Worm (Caenorhabditis elegans): ENCODE results near the gene tin-9.1.

tin-9.1 gene

DNA sequence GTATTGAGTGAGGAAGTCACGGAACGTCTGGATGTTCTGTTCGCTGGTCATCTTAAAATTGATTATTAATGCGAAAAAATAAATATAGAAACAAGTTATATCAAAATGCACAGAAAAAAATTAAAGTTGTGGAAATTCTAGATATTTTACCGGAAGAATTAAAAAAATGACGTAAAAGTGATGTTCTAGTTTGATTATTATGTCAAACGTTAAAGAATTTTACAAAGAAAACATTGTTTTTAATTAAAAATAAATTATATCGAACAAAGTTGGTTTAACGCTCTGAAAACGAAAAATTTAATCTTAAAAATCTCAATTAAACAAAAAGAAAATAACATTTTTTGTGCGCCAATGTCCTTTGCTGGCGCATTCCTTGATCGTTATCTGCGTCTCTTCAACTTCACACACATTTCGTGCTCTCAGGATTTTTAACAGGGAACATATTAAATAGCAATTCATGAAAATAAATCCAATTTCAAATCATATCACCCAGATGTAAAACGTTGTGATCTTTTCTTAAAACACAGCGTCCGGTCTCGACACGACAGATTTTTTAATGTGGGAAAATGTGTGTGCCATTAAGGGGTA, at the start of gene tin-9.1:
tin-9.1 (minus strand) TSS at position 51 of the 588 bp plus-strand sequence.
- TF ChIP-seq tab-1 (GFP tag; IDR thresholded peaks at IDR 0.05) (no peak), cog-1 (tag; optimal IDR thresholded peaks at IDR 0.05) (no peak), klf-2 (GFP tag; conservative IDR thresholded peaks at IDR 0.05) (no peak), med-1 (GFP tag; optimal IDR thresholded peaks at IDR 0.05; ENCODE audit: insufficient read depth) (no peak), flt-1 (GFP tag; IDR thresholded peaks at IDR 0.05) (no peak), ztf-23 (GFP tag; IDR thresholded peaks at IDR 0.05) (no peak), T22C8.4 (GFP tag; IDR thresholded peaks at IDR 0.05) (no peak), ztf-29 (GFP tag; IDR thresholded peaks at IDR 0.05) (no peak), ref-1 (GFP tag; conservative IDR thresholded peaks at IDR 0.05) (no peak)

DNA sequence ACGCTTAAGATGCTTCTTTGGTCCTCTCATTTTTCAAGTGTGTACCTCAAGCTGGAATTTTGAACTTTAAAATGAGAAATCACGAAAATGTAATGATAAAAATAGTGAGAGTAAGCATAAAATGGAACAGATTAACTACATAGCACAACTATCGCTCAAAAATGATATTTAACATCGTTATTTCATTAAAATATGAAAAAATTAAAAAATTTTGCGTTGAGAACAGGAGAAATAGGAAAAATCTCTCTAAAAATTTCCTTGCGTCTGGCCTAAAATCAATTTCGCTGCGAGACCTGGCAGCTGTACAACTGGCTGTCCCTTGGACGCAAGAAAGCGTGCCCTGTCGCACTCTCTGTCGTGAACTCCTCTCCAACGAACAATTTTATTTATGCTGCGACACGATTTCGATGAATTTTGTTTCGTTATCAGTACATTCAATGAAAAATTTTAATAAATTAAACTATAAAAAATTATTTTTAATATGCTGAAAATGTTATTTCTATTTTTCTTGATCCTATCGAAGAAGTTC, 40.3 kb upstream of the tin-9.1 start, which contains the start of gene rps-4:
rps-4 (minus strand) TSS at position 51 of the 529 bp plus-strand sequence.
- TF ChIP-seq flt-1 (GFP tag; IDR thresholded peaks at IDR 0.05) (peak; percentile 83), tab-1 (GFP tag; IDR thresholded peaks at IDR 0.05) (no peak), cog-1 (tag; optimal IDR thresholded peaks at IDR 0.05) (peak; percentile 61), klf-2 (GFP tag; conservative IDR thresholded peaks at IDR 0.05) (no peak)

DNA sequence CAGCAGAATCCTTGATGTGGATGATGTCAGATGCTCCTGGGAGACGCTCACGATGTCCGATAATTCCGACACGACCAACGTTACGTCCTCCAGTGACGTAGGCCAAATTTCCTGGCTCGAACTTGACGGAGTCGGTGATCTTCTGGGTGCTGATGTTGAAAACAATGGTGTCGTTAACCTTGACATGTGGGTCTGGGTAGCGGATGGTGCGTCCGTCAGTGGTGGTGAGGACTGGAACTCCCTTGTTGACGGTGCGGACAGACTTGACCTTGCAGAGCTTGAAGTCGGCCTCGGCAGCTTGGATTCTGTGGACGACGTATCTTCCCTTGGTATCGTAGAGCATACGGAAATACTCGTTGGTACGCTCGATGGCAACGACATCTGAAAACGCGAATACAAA, 39.6 kb upstream of the tin-9.1 start:
- TF ChIP-seq T22C8.4 (GFP tag; IDR thresholded peaks at IDR 0.05) (no peak), cog-1 (tag; optimal IDR thresholded peaks at IDR 0.05) (no peak), ztf-23 (GFP tag; IDR thresholded peaks at IDR 0.05) (no peak)

DNA sequence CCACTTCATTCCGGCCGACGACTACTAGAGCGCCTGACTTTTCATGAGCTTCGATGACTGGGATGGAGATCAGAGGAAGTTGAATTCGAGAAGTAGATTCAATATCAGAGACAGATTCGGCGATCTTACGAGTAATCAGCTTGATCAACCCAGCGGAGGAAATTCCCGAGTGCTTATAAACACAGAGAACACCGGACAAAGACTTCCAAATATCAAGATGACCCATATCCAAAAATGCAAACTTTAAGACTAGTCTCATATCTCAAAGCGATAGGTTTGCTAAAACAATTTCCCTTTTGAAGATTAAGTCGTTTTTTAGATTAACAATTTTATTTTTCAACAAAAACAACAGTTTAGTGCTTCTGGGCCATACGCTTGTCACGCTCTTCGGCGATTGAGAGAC, 39.0 kb upstream of the tin-9.1 start, which contains the start of gene Y43B11AR.3:
Y43B11AR.3 (minus strand) TSS at position 335 of the 403 bp plus-strand sequence.
- no peak for TF ChIP-seq med-1 (GFP tag; optimal IDR thresholded peaks at IDR 0.05; ENCODE audit: insufficient read depth)
- TF ChIP-seq flt-1 (GFP tag; IDR thresholded peaks at IDR 0.05), result peak; percentile 32; the same call in 1 of the 2 replicates

DNA sequence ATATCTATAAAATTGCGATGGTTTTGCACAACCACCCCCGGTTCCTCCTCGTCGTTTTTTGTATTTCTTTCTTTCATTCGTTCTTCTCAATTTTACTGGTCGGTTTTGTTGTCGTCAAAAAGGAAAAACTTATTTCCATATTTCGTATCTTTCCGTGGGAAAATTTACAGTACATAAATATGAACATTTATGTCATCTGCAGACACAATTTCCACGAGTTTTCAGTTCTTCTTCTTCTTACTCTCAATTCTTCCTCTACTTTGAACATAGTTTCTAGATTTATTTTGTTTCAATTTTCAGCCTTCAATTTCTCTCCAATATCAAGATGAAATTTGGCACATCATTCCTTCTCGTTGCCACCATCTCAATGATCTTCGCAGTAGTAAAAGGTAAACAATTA, 36.8 kb upstream of the tin-9.1 start, which contains the start of gene Y43B11AR.1:
Y43B11AR.1 (plus strand) TSS at position 301 of the 400 bp plus-strand sequence.
- no peak for TF ChIP-seq ref-1 (GFP tag; conservative IDR thresholded peaks at IDR 0.05)
- no peak for TF ChIP-seq ztf-29 (GFP tag; IDR thresholded peaks at IDR 0.05)
- TF ChIP-seq T22C8.4 (GFP tag; IDR thresholded peaks at IDR 0.05), result no peak
- no peak for TF ChIP-seq flt-1 (GFP tag; IDR thresholded peaks at IDR 0.05)
- TF ChIP-seq cog-1 (tag; optimal IDR thresholded peaks at IDR 0.05), result no peak
- TF ChIP-seq tab-1 (GFP tag; IDR thresholded peaks at IDR 0.05), result no peak
- no peak for TF ChIP-seq med-1 (GFP tag; optimal IDR thresholded peaks at IDR 0.05; ENCODE audit: insufficient read depth)

DNA sequence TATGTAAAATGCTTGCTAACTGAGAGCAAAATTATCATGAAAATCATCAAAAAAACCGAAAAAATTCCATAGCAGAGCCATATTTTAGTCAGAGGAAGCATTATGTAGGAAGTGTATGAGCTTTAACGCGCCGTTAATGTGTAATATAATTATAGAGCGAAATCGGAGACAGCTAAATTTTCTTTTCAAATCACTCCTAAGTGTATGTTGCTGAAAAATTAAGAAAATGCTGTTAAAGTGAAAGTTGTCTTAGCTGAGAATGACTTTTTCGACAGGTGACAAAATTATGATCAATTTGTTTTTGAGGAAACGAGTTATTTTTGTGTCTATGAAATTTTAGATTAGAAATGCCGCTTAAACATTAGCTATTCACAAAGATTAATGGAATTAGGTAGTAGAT, 30.7 kb upstream of the tin-9.1 start, which contains the start of gene srg-50:
srg-50 (minus strand) TSS at position 101 of the 400 bp plus-strand sequence.
- TF ChIP-seq T22C8.4 (GFP tag; IDR thresholded peaks at IDR 0.05) (no peak), flt-1 (GFP tag; IDR thresholded peaks at IDR 0.05) (no peak), klf-2 (GFP tag; conservative IDR thresholded peaks at IDR 0.05) (no peak), ztf-23 (GFP tag; IDR thresholded peaks at IDR 0.05) (no peak), tab-1 (GFP tag; IDR thresholded peaks at IDR 0.05) (no peak), ztf-29 (GFP tag; IDR thresholded peaks at IDR 0.05) (no peak), cog-1 (tag; optimal IDR thresholded peaks at IDR 0.05) (no peak), med-1 (GFP tag; optimal IDR thresholded peaks at IDR 0.05; ENCODE audit: insufficient read depth) (no peak), ref-1 (GFP tag; conservative IDR thresholded peaks at IDR 0.05) (no peak)

DNA sequence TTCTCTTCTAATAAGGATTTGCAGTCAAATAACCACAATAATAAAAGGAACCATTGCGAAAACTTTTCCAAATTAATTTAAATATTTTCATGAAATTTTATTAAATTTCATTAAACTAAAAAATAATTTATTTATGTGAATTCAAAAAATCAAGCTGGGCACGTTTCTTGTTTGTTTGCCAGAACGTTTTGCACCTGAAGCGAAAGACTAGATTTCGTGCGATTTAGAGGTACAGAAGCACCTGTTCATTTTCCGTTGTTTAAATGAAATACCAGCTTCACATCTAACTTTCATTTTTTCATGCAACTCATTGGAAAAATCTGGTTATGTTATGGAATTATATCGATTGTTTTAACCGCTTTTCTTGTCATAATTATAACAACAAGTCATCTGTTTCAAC, 27.7 kb upstream of the tin-9.1 start, which contains the start of gene srg-48:
srg-48 (plus strand) TSS at position 301 of the 400 bp plus-strand sequence.
- TF ChIP-seq med-1 (GFP tag; optimal IDR thresholded peaks at IDR 0.05; ENCODE audit: insufficient read depth) (no peak), ztf-23 (GFP tag; IDR thresholded peaks at IDR 0.05) (no peak), T22C8.4 (GFP tag; IDR thresholded peaks at IDR 0.05) (no peak), klf-2 (GFP tag; conservative IDR thresholded peaks at IDR 0.05) (no peak), flt-1 (GFP tag; IDR thresholded peaks at IDR 0.05) (no peak), ref-1 (GFP tag; conservative IDR thresholded peaks at IDR 0.05) (no peak), cog-1 (tag; optimal IDR thresholded peaks at IDR 0.05) (no peak), tab-1 (GFP tag; IDR thresholded peaks at IDR 0.05) (no peak), ztf-29 (GFP tag; IDR thresholded peaks at IDR 0.05) (no peak)

DNA sequence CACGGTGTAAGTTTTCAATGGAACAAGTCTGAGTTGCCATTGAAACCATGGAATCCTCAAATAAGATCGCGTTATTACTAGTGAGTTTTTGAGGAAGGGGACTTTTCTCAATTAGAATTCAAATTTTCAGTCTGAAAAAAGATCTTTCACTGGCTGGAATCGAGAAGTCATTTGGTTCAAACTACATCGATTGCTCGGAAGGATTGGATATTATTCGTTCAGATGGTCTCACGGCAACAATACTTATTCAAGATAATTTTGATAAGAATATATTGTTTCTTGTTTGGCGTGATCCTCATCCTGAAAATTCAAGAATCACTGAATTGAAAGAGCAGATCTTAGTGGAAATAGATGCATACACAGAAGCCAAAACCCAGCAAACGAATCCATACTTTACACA, 23.0 kb upstream of the tin-9.1 start:
- no peak for TF ChIP-seq cog-1 (tag; optimal IDR thresholded peaks at IDR 0.05)
- TF ChIP-seq T22C8.4 (GFP tag; IDR thresholded peaks at IDR 0.05), result no peak
- no peak for TF ChIP-seq tab-1 (GFP tag; IDR thresholded peaks at IDR 0.05)
- TF ChIP-seq ztf-23 (GFP tag; IDR thresholded peaks at IDR 0.05), result no peak
- no peak for TF ChIP-seq flt-1 (GFP tag; IDR thresholded peaks at IDR 0.05)
- no peak for TF ChIP-seq klf-2 (GFP tag; conservative IDR thresholded peaks at IDR 0.05)
- TF ChIP-seq ztf-29 (GFP tag; IDR thresholded peaks at IDR 0.05), result no peak
- TF ChIP-seq med-1 (GFP tag; optimal IDR thresholded peaks at IDR 0.05; ENCODE audit: insufficient read depth), result no peak

DNA sequence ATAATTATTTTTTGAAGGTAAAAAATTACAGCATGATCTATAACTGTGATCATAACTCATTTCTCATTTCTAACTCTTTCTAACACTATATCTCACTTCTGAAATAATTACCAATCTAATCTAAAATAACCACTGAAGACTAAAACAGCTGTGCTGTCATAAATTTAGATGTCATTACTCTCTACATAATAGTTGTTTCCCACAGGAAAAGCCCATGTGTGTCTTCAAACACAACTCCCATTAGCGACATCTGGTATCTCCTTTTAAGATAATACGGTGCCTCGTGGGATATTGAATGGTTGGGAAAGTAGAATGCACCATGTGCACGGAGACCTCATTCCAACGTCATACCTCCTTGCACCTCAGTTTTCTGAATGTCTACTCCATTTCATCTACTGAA, 20.6 kb upstream of the tin-9.1 start, which contains the start of gene Y43B11AL.1:
Y43B11AL.1 (plus strand) TSS at position 301 of the 400 bp plus-strand sequence.
- TF ChIP-seq T22C8.4 (GFP tag; IDR thresholded peaks at IDR 0.05), result no peak
- TF ChIP-seq tab-1 (GFP tag; IDR thresholded peaks at IDR 0.05), result no peak
- no peak for TF ChIP-seq ref-1 (GFP tag; conservative IDR thresholded peaks at IDR 0.05)
- no peak for TF ChIP-seq ztf-23 (GFP tag; IDR thresholded peaks at IDR 0.05)
- TF ChIP-seq flt-1 (GFP tag; IDR thresholded peaks at IDR 0.05), result no peak
- no peak for TF ChIP-seq ztf-29 (GFP tag; IDR thresholded peaks at IDR 0.05)
- TF ChIP-seq cog-1 (tag; optimal IDR thresholded peaks at IDR 0.05), result no peak
- TF ChIP-seq med-1 (GFP tag; optimal IDR thresholded peaks at IDR 0.05; ENCODE audit: insufficient read depth), result no peak
- TF ChIP-seq klf-2 (GFP tag; conservative IDR thresholded peaks at IDR 0.05), result no peak

DNA sequence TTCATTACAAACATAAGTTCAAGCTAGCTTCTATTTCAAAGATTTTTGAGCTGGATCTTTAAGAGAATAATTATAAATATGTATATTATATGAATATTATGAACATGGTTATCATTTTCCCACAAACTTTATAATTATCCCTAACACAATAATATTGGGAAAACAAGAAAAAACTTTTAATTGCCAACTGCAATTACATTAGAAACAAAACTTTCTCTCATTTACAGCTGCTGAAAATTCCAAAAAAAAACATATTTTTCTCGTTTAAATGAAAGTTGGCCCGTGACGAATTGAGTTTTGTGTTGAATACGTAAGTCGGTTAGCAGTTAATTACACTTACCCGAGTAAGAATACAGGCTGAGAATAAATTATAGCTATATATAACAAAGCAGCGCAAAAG, 18.3 kb upstream of the tin-9.1 start:
- no peak for TF ChIP-seq T22C8.4 (GFP tag; IDR thresholded peaks at IDR 0.05)
- TF ChIP-seq cog-1 (tag; optimal IDR thresholded peaks at IDR 0.05), result no peak
- TF ChIP-seq ztf-23 (GFP tag; IDR thresholded peaks at IDR 0.05), result no peak
- no peak for TF ChIP-seq ref-1 (GFP tag; conservative IDR thresholded peaks at IDR 0.05)
- no peak for TF ChIP-seq ztf-29 (GFP tag; IDR thresholded peaks at IDR 0.05)
- no peak for TF ChIP-seq med-1 (GFP tag; optimal IDR thresholded peaks at IDR 0.05; ENCODE audit: insufficient read depth)
- no peak for TF ChIP-seq tab-1 (GFP tag; IDR thresholded peaks at IDR 0.05)
- no peak for TF ChIP-seq klf-2 (GFP tag; conservative IDR thresholded peaks at IDR 0.05)
- TF ChIP-seq flt-1 (GFP tag; IDR thresholded peaks at IDR 0.05), result no peak

Measured in whole organism, midembryonic.